Worm (Caenorhabditis elegans): ENCODE results near the gene W02B12.16.

The W02B12.16 gene

ce11 chrII:11433942-11434341, 42.4 kb downstream of the W02B12.16 start, which contains the start of gene C05D12.5:
Gene C05D12.5, plus strand, starts transcription at chrII:11434242.
- no peak for TF ChIP-seq ceh-24 (tag; optimal IDR thresholded peaks at IDR 0.05)
- no peak for TF ChIP-seq ceh-14 (tag; optimal IDR thresholded peaks at IDR 0.05)
- no peak for TF ChIP-seq ceh-2 (tag; optimal IDR thresholded peaks at IDR 0.05)
- TF ChIP-seq che-1 (tag; optimal IDR thresholded peaks at IDR 0.05): no peak
- no peak for TF ChIP-seq unc-3 (GFP tag; conservative IDR thresholded peaks at IDR 0.05)
- no peak for TF ChIP-seq unc-3 (tag; optimal IDR thresholded peaks at IDR 0.05)
- no peak for TF ChIP-seq dmd-4 (tag; optimal IDR thresholded peaks at IDR 0.05; ENCODE audit: borderline replicate concordance)
- no peak for TF ChIP-seq hlh-30 (tag; optimal IDR thresholded peaks at IDR 0.05; ENCODE audit: insufficient read depth)
- no peak for TF ChIP-seq hlh-13 (GFP tag; optimal IDR thresholded peaks at IDR 0.05)
- TF ChIP-seq sox-2 (GFP tag; IDR thresholded peaks at IDR 0.05): no peak
- no peak for TF ChIP-seq fkh-10 (GFP tag; optimal IDR thresholded peaks at IDR 0.05)
- TF ChIP-seq rnt-1 (tag; optimal IDR thresholded peaks at IDR 0.05): no peak

DNA sequence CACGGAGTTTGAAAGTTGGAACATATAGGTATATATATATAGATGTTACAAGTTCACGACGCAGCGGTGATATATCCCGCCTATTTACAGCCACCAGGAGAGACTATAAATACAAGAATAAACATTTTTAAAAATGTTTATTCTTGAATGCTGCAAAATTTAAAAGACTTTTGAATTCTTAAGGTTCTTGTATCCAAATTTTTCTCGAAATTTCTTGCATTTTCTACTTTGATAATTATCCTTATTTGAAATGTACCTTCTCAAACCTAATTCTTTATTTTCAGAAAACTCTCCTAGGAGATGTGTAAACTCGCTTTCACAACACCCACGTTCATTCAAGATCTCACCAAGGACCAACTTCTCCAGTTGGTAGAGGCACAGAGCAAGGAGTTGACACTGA, 44.7 kb downstream of the W02B12.16 start, which contains the start of gene C05D12.4:
TSS of gene C05D12.4 (plus strand) at position 301 of the 400 bp plus-strand sequence.
- no peak for TF ChIP-seq pag-3 (tag; optimal IDR thresholded peaks at IDR 0.05; ENCODE audit: borderline replicate concordance)
- TF ChIP-seq nhr-232 (tag; optimal IDR thresholded peaks at IDR 0.05): no peak
- no peak for TF ChIP-seq ceh-30 (tag; optimal IDR thresholded peaks at IDR 0.05)
- no peak for TF ChIP-seq hlh-15 (tag; optimal IDR thresholded peaks at IDR 0.05)
- TF ChIP-seq pha-4 (tag; optimal IDR thresholded peaks at IDR 0.05): no peak
- TF ChIP-seq zip-5 (tag; optimal IDR thresholded peaks at IDR 0.05): no peak
- TF ChIP-seq ets-4 (tag; optimal IDR thresholded peaks at IDR 0.05): no peak
- TF ChIP-seq T23F11.4 (GFP tag; optimal IDR thresholded peaks at IDR 0.05): no peak
- TF ChIP-seq ztf-16 (tag; optimal IDR thresholded peaks at IDR 0.05): no peak
- no peak for TF ChIP-seq sdc-2 (tag; optimal IDR thresholded peaks at IDR 0.05)
- no peak for TF ChIP-seq unc-55 (GFP tag; optimal IDR thresholded peaks at IDR 0.05)
- TF ChIP-seq pha-2 (tag; optimal IDR thresholded peaks at IDR 0.05): no peak
- TF ChIP-seq ceh-2 (tag; optimal IDR thresholded peaks at IDR 0.05): no peak

DNA sequence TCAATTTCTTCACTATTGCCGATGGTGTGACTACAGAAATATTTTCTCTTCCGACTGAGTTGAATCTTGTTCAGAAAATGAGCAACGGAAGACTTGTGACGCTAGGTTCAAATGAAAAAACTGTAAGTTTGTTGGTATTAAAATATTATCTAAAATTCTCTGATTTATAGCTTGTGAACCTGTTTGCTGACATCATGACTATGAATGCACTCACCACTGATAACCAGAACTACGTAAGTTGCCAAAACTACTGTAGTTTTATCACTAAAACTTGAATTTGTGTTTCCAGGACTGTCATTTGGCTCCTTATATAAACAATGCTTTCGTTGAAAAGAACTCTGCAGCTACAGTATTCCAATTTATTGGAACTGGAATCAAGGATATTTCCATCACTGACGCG, 47.7 kb downstream of the W02B12.16 start:
- TF ChIP-seq hlh-15 (tag; optimal IDR thresholded peaks at IDR 0.05) (no peak), C38D4.7 (GFP tag; optimal IDR thresholded peaks at IDR 0.05) (no peak), Y22D7AL.16 (tag; optimal IDR thresholded peaks at IDR 0.05) (no peak), hlh-30 (tag; optimal IDR thresholded peaks at IDR 0.05; ENCODE audit: insufficient read depth) (no peak), ceh-24 (tag; optimal IDR thresholded peaks at IDR 0.05) (no peak), pros-1 (tag; optimal IDR thresholded peaks at IDR 0.05) (no peak), tbx-7 (tag; optimal IDR thresholded peaks at IDR 0.05) (no peak), elt-4 (tag; optimal IDR thresholded peaks at IDR 0.05) (no peak), lim-6 (tag; optimal IDR thresholded peaks at IDR 0.05) (no peak), rnt-1 (tag; optimal IDR thresholded peaks at IDR 0.05) (no peak), ceh-2 (tag; optimal IDR thresholded peaks at IDR 0.05) (no peak)

- TF ChIP-seq ets-4 (tag; optimal IDR thresholded peaks at IDR 0.05) (no peak), ceh-31 (tag; optimal IDR thresholded peaks at IDR 0.05) (no peak), ahr-1 (tag; optimal IDR thresholded peaks at IDR 0.05) (no peak), pax-1 (tag; optimal IDR thresholded peaks at IDR 0.05) (no peak), elt-2 (tag; optimal IDR thresholded peaks at IDR 0.05) (no peak), ceh-24 (tag; optimal IDR thresholded peaks at IDR 0.05) (no peak)
Measured at ce11 chrII:11427322-11427721, 49.0 kb downstream of the W02B12.16 start.

Measured in whole organism, late embryonic.